Fruit fly (Drosophila melanogaster) whole organism, prepupa: ENCODE data around the gene CG33271.

Source experiments
- Blimp-1 ChIP-seq: fragments of 200-800 bp; sonication (Bioruptor generic); optimal IDR thresholded peaks from 3 replicates; lab custom pipeline; 2017; ENCODE audit warnings: missing biosample characterization, missing genetic modification characterization, mild to moderate bottlenecking, moderate library complexity, missing genetic modification reagents
- CG10631 ChIP-seq: fragments of 200-800 bp; sonication (Bioruptor generic); optimal IDR thresholded peaks from 2 replicates; lab custom pipeline; 2016; ENCODE audit warnings: missing biosample characterization, missing genetic modification characterization
- CG10669 ChIP-seq: fragments of 200-800 bp; sonication (Bioruptor generic); optimal IDR thresholded peaks from 3 replicates; lab custom pipeline; 2018; ENCODE audit warnings: missing biosample characterization, mild to moderate bottlenecking, missing genetic modification characterization, moderate library complexity
- CG11762 ChIP-seq: fragments of 200-800 bp; sonication (Bioruptor generic); optimal IDR thresholded peaks from 3 replicates; lab custom pipeline; 2016; ENCODE audit warnings: missing biosample characterization, missing genetic modification characterization; ENCODE audit not compliant: insufficient read depth
- CG11902 ChIP-seq: fragments of 200-800 bp; sonication (Bioruptor generic); optimal IDR thresholded peaks from 3 replicates; lab custom pipeline; 2016; ENCODE audit warnings: missing biosample characterization, missing genetic modification characterization
- CG15336 ChIP-seq: fragments of 200-800 bp; sonication (Bioruptor generic); IDR thresholded peaks from 2 replicates; pipeline ENCODE4 v1.3.6; 2022; ENCODE audit warnings: missing biosample characterization, missing genetic modification characterization
- CG1621 ChIP-seq: fragments of 200-800 bp; sonication (Bioruptor generic); optimal IDR thresholded peaks from 3 replicates; lab custom pipeline; 2018; ENCODE audit warnings: missing biosample characterization, mild to moderate bottlenecking, missing genetic modification characterization
- CG16779 ChIP-seq: fragments of 200-800 bp; sonication (Bioruptor generic); optimal IDR thresholded peaks from 3 replicates; lab custom pipeline; 2017; ENCODE audit warnings: missing biosample characterization, mild to moderate bottlenecking, missing genetic modification characterization
- CG31627 ChIP-seq: fragments of 200-800 bp; sonication (Bioruptor generic); optimal IDR thresholded peaks from 3 replicates; lab custom pipeline; 2016; ENCODE audit warnings: missing biosample characterization, missing genetic modification characterization
- CG32006 ChIP-seq: fragments of 200-800 bp; sonication (Bioruptor generic); optimal IDR thresholded peaks from 3 replicates; lab custom pipeline; 2017; ENCODE audit warnings: missing biosample characterization, mild to moderate bottlenecking, missing genetic modification characterization
- CG34406 ChIP-seq: fragments of 200-800 bp; sonication (Bioruptor generic); optimal IDR thresholded peaks from 3 replicates; lab custom pipeline; 2016; ENCODE audit warnings: missing biosample characterization, missing genetic modification characterization
- CG3919 ChIP-seq: fragments of 200-800 bp; sonication (Bioruptor generic); optimal IDR thresholded peaks from 3 replicates; lab custom pipeline; 2016; ENCODE audit warnings: missing biosample characterization, missing genetic modification characterization
- CG4318 ChIP-seq: fragments of 200-800 bp; sonication (Bioruptor generic); optimal IDR thresholded peaks from 3 replicates; lab custom pipeline; 2017; ENCODE audit warnings: missing biosample characterization, mild to moderate bottlenecking, missing genetic modification characterization
- CG6276 ChIP-seq: fragments of 200-800 bp; sonication (Bioruptor generic); optimal IDR thresholded peaks from 2 replicates; lab custom pipeline; 2017; ENCODE audit warnings: missing biosample characterization, mild to moderate bottlenecking, missing genetic modification characterization
- CG6792 ChIP-seq: fragments of 200-800 bp; sonication (Bioruptor generic); optimal IDR thresholded peaks from 3 replicates; lab custom pipeline; 2016; ENCODE audit warnings: missing biosample characterization, missing genetic modification characterization
- CG6808 ChIP-seq: fragments of 200-800 bp; sonication (Bioruptor generic); optimal IDR thresholded peaks from 3 replicates; lab custom pipeline; 2017; ENCODE audit warnings: missing biosample characterization, missing genetic modification characterization, mild to moderate bottlenecking, moderate library complexity, missing genetic modification reagents
- CG6854 ChIP-seq: fragments of 200-800 bp; sonication (Bioruptor generic); optimal IDR thresholded peaks from 2 replicates; lab custom pipeline; 2017; ENCODE audit warnings: missing biosample characterization, mild to moderate bottlenecking, missing genetic modification characterization
- CG7368 ChIP-seq: fragments of 200-800 bp; sonication (Bioruptor generic); optimal IDR thresholded peaks from 3 replicates; lab custom pipeline; 2016; ENCODE audit warnings: missing biosample characterization, missing genetic modification characterization
- CG8119 ChIP-seq: fragments of 200-800 bp; sonication (Bioruptor generic); IDR thresholded peaks from 3 replicates; pipeline ENCODE4 v1.3.6; 2022; ENCODE audit warnings: missing biosample characterization, missing genetic modification characterization
- CG8632 ChIP-seq: fragments of 200-800 bp; sonication (Bioruptor generic); optimal IDR thresholded peaks from 3 replicates; lab custom pipeline; 2016; ENCODE audit warnings: missing biosample characterization, missing genetic modification characterization
- Eip75B ChIP-seq: fragments of 200-800 bp; sonication (Bioruptor generic); optimal IDR thresholded peaks from 3 replicates; lab custom pipeline; 2016; ENCODE audit warnings: missing biosample characterization, missing genetic modification characterization
- Ets96B ChIP-seq: fragments of 200-800 bp; optimal IDR thresholded peaks from 2 replicates; lab custom pipeline; 2019; ENCODE audit warnings: missing biosample characterization, mild to moderate bottlenecking, missing genetic modification characterization, moderate library complexity
- Gug ChIP-seq: fragments of 200-800 bp; sonication (Bioruptor generic); IDR thresholded peaks from 2 replicates; pipeline ENCODE4 v1.3.6; 2022; ENCODE audit warnings: missing biosample characterization, missing genetic modification characterization
- Hr38 ChIP-seq: sonication (Bioruptor generic); optimal IDR thresholded peaks from 2 replicates; lab custom pipeline; 2016; ENCODE audit warnings: missing biosample characterization, missing genetic modification characterization
- Hr39 ChIP-seq: fragments of 200-800 bp; sonication (Bioruptor generic); optimal IDR thresholded peaks from 2 replicates; lab custom pipeline; 2016; ENCODE audit warnings: missing biosample characterization, missing genetic modification characterization
- Hr4 ChIP-seq: fragments of 200-800 bp; sonication (Bioruptor generic); optimal IDR thresholded peaks from 3 replicates; lab custom pipeline; 2016; ENCODE audit warnings: missing biosample characterization, missing genetic modification characterization
- Lpt ChIP-seq: fragments of 200-800 bp; sonication (Bioruptor generic); optimal IDR thresholded peaks from 3 replicates; lab custom pipeline; 2016; ENCODE audit warnings: missing biosample characterization, missing genetic modification characterization
- OdsH ChIP-seq: fragments of 200-800 bp; sonication (Bioruptor generic); optimal IDR thresholded peaks from 3 replicates; lab custom pipeline; 2016; ENCODE audit warnings: missing biosample characterization, missing genetic modification characterization
- Smox ChIP-seq: fragments of 200-800 bp; sonication (Bioruptor generic); optimal IDR thresholded peaks from 3 replicates; lab custom pipeline; 2016; ENCODE audit warnings: missing biosample characterization, missing genetic modification characterization
- Sox102F ChIP-seq: fragments of 200-800 bp; sonication (Bioruptor generic); optimal IDR thresholded peaks from 2 replicates; lab custom pipeline; 2016; ENCODE audit warnings: missing biosample characterization, mild to moderate bottlenecking, missing genetic modification characterization
- Sox14 ChIP-seq: fragments of 200-800 bp; sonication (Bioruptor generic); optimal IDR thresholded peaks from 3 replicates; lab custom pipeline; 2016; ENCODE audit warnings: missing biosample characterization, missing genetic modification characterization
- Sox15 ChIP-seq: fragments of 200-800 bp; sonication (Bioruptor generic); optimal IDR thresholded peaks from 3 replicates; lab custom pipeline; 2016; ENCODE audit warnings: missing biosample characterization, missing genetic modification characterization
- achi ChIP-seq: fragments of 200-800 bp; sonication (Bioruptor generic); optimal IDR thresholded peaks from 3 replicates; lab custom pipeline; 2016; ENCODE audit warnings: missing biosample characterization, missing genetic modification characterization
- acj6 ChIP-seq: fragments of 200-800 bp; sonication (Bioruptor generic); optimal IDR thresholded peaks from 3 replicates; lab custom pipeline; 2016; ENCODE audit warnings: missing biosample characterization, missing genetic modification characterization
- cyc ChIP-seq: fragments of 200-800 bp; sonication (Bioruptor generic); optimal IDR thresholded peaks from 3 replicates; lab custom pipeline; 2016; ENCODE audit warnings: missing biosample characterization, missing genetic modification characterization
- dac ChIP-seq: fragments of 200-800 bp; sonication (Bioruptor generic); optimal IDR thresholded peaks from 2 replicates; lab custom pipeline; 2017; ENCODE audit warnings: missing biosample characterization, mild to moderate bottlenecking, missing genetic modification characterization
- dsx ChIP-seq: fragments of 200-800 bp; optimal IDR thresholded peaks from 3 replicates; lab custom pipeline; 2019; ENCODE audit warnings: missing biosample characterization, mild to moderate bottlenecking, missing genetic modification characterization, moderate library complexity; ENCODE audit not compliant: poor library complexity, severe bottlenecking
- eg ChIP-seq: fragments of 200-800 bp; sonication (Bioruptor generic); IDR thresholded peaks from 3 replicates; pipeline ENCODE4 v1.3.6; 2022; ENCODE audit warnings: missing biosample characterization, missing genetic modification characterization
- esn ChIP-seq: fragments of 200-800 bp; sonication (Bioruptor generic); optimal IDR thresholded peaks from 2 replicates; lab custom pipeline; 2016; ENCODE audit warnings: missing biosample characterization, mild to moderate bottlenecking, missing genetic modification characterization, moderate library complexity
- fd59A ChIP-seq: fragments of 200-800 bp; sonication (Bioruptor generic); optimal IDR thresholded peaks from 2 replicates; lab custom pipeline; 2017; ENCODE audit warnings: missing biosample characterization, mild to moderate bottlenecking, missing genetic modification characterization, missing genetic modification reagents
- fd85E ChIP-seq: fragments of 200-800 bp; sonication (Bioruptor generic); optimal IDR thresholded peaks from 3 replicates; lab custom pipeline; 2016; ENCODE audit warnings: missing biosample characterization, missing genetic modification characterization
- fkh ChIP-seq: fragments of 200-800 bp; sonication (Bioruptor generic); optimal IDR thresholded peaks from 3 replicates; lab custom pipeline; 2017; ENCODE audit warnings: missing biosample characterization, mild to moderate bottlenecking, missing genetic modification characterization, moderate library complexity
- net ChIP-seq: fragments of 200-800 bp; sonication (Bioruptor generic); optimal IDR thresholded peaks from 3 replicates; lab custom pipeline; 2016; ENCODE audit warnings: missing biosample characterization, missing genetic modification characterization
- pdm3 ChIP-seq: fragments of 200-800 bp; sonication (Bioruptor generic); optimal IDR thresholded peaks from 3 replicates; lab custom pipeline; 2016; ENCODE audit warnings: missing biosample characterization, missing genetic modification characterization
- salr ChIP-seq, 2 experiments: fragments of 200-800 bp; sonication (Bioruptor generic); optimal IDR thresholded peaks; 3 replicates each; lab custom pipeline; 2016 to 2018; ENCODE audit warnings: missing biosample characterization in 2 of 2, missing genetic modification characterization in 2 of 2, mild to moderate bottlenecking in 1 of 2
- svp ChIP-seq: fragments of 200-800 bp; sonication (Bioruptor generic); peaks from one replicate; lab custom pipeline; 2016; ENCODE audit warnings: missing biosample characterization, missing genetic modification characterization
- topi ChIP-seq: fragments of 200-800 bp; sonication (Bioruptor generic); optimal IDR thresholded peaks from 3 replicates; lab custom pipeline; 2016; ENCODE audit warnings: missing biosample characterization, missing genetic modification characterization
- vri ChIP-seq: fragments of 200-800 bp; sonication (Bioruptor generic); optimal IDR thresholded peaks from 3 replicates; lab custom pipeline; 2016; ENCODE audit warnings: missing biosample characterization, mild to moderate bottlenecking, missing genetic modification characterization

Gene CG33271

DNA sequence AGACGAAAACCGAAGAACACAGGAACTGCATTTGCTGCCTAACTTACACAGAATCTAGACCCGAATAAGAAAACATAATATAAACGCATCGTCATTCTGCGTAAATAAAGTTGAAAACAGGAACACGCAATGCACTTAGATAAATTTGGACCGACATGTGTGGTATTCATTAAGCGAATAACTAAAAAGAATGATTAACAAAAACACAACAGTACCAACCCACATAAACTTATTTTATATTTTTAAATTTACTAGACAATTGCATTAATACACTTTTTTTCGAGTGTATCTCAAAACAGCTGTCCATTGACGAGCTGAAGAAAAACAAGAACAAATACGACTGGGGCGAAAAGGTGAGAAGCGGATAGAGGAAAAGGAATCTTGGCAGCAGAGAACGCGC, 23.0 kb downstream of the CG33271 start (continued):
- TF ChIP-seq topi (GFP tag; lab: Kevin White, UChicago) (peak; percentile 69), fkh (GFP tag; lab: Kevin White, UChicago) (peak; percentile 54), Sox14 (GFP tag; lab: Kevin White, UChicago) (peak; percentile 51), Sox102F (peak; percentile 69), CG11762 (GFP tag; lab: Kevin White, UChicago) (peak; percentile 35), vri (no peak), CG31627 (GFP tag; lab: Kevin White, UChicago) (peak; percentile 70), fd85E (GFP tag; lab: Kevin White, UChicago) (no peak), dac (peak; percentile 21), Hr38 (GFP tag; lab: Kevin White, UChicago) (no peak), CG6276 (GFP tag; lab: Kevin White, UChicago) (peak; percentile 54), CG8119 (GFP tag; lab: Robert Waterston, UW) (peak; percentile 64; the same call in 2 of the 3 replicates), CG6854 (GFP tag; lab: Kevin White, UChicago) (no peak), esn (GFP tag; lab: Kevin White, UChicago) (peak; percentile 67), Gug (GFP tag; lab: Robert Waterston, UW) (no peak), CG7368 (peak; percentile 29), CG8632 (peak; percentile 42), CG15336 (peak; percentile 77), CG34406 (peak; percentile 25), fd59A (GFP tag; lab: Kevin White, UChicago) (peak; percentile 39), net (peak; percentile 63), Sox15 (GFP tag; lab: Kevin White, UChicago) (peak; percentile 29), achi (GFP tag; lab: Kevin White, UChicago) (peak; percentile 61), CG10631 (GFP tag; lab: Kevin White, UChicago) (peak; percentile 65), Blimp-1 (no peak), Lpt (GFP tag; lab: Kevin White, UChicago) (peak; percentile 36)

DNA sequence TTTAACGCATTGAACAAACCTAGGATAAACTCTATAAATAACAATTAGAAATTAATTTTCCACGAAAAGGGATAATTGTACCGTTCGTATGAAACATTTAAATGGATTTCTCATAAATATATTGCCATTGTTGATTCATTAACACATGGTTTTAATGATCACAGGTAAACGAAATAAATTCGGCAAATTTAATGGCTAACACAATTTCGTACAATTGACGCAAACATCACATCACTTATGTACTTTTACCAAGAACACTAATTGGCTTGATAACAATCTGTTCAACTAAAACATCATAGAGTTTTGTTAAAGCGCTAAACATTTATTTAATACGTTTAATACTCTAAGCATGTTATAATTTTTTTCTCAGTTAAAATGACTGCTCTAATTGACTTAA, 23.6 kb downstream of the CG33271 start:
- TF ChIP-seq net (no peak), Hr4 (GFP tag; lab: Kevin White, UChicago) (no peak), salr (GFP tag; optimal IDR thresholded peaks at IDR 0.05; lab: Kevin White, UChicago) (no peak), achi (GFP tag; lab: Kevin White, UChicago) (no peak), CG15336 (no peak), Smox (GFP tag; lab: Kevin White, UChicago) (no peak), CG34406 (no peak), fd59A (GFP tag; lab: Kevin White, UChicago) (no peak), CG10669 (no peak), CG32006 (no peak), OdsH (GFP tag; lab: Kevin White, UChicago) (no peak), CG3919 (no peak), CG6808 (GFP tag; lab: Kevin White, UChicago) (no peak), svp (GFP tag; lab: Kevin White, UChicago) (no peak), CG11902 (GFP tag; lab: Kevin White, UChicago) (no peak), vri (no peak), fkh (GFP tag; lab: Kevin White, UChicago) (no peak)

- TF ChIP-seq dac (peak; percentile 11), svp (GFP tag; lab: Kevin White, UChicago) (peak; percentile 81), CG16779 (peak; percentile 85), Eip75B (GFP tag; lab: Kevin White, UChicago) (peak; percentile 58), acj6 (GFP tag; lab: Kevin White, UChicago) (no peak), CG6792 (peak; percentile 25), CG1621 (tag; lab: Kevin White, UChicago) (peak; percentile 71), dsx (GFP tag; lab: Kevin White, UChicago) (peak; percentile 83), pdm3 (GFP tag; lab: Kevin White, UChicago) (peak; percentile 15), Sox102F (peak; percentile 68), eg (GFP tag; lab: Robert Waterston, UW) (peak; percentile 66; the same call in 2 of the 3 replicates), Ets96B (peak; percentile 55), CG4318 (no peak), topi (GFP tag; lab: Kevin White, UChicago) (peak; percentile 23), CG10669 (peak; percentile 43), CG15336 (peak; percentile 59), Hr39 (GFP tag; lab: Kevin White, UChicago) (no peak), Sox15 (GFP tag; lab: Kevin White, UChicago) (no peak), cyc (GFP tag; lab: Kevin White, UChicago) (no peak), Blimp-1 (peak; percentile 37)
Observed at dm6 chr3L:11552996-11553671, 24.2 kb downstream of the CG33271 start.
